Worm (Caenorhabditis elegans): ENCODE data around the gene Y105C5B.17.
A peak's percentile ranks its signal among the peaks of the same experiment; 100 is the strongest.

The Y105C5B.17 gene

ce11 chrIV:15994505-15994904 lies 31.6 kb downstream of the Y105C5B.17 start, which contains the start of gene Y105C5B.20:
TSS of gene Y105C5B.20 (minus strand) at chrIV:15994605.
- TF ChIP-seq ceh-31 (tag; optimal IDR thresholded peaks at IDR 0.05): no peak
- no peak for TF ChIP-seq mec-3 (tag; optimal IDR thresholded peaks at IDR 0.05; ENCODE audit: borderline replicate concordance)
- TF ChIP-seq K09A11.1 (tag; optimal IDR thresholded peaks at IDR 0.05; ENCODE audit: insufficient read depth): no peak
- no peak for TF ChIP-seq F13H6.1 (tag; optimal IDR thresholded peaks at IDR 0.05)
- TF ChIP-seq ceh-34 (tag; optimal IDR thresholded peaks at IDR 0.05): no peak
- no peak for TF ChIP-seq nhr-11 (tag; optimal IDR thresholded peaks at IDR 0.05)

DNA sequence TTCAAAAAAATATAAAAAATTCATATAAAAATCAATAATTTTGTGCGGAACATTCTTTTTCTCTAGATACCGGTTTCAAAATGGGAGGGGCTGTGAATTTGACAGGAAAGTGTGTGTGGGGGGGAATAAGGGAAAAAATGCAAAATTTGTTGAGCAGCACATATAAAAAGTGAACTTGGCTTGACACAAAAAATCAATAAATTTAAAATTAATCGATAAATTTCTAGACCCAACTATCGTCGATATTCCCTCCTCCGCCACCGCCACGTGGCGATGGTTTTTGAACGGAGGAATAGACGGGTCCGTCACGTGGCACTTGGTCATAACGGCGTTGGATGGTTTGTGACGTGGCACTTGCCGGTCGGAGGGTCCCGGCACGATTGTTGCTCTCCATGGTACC lies 35.0 kb downstream of the Y105C5B.17 start:
- TF ChIP-seq fkh-10 (GFP tag; optimal IDR thresholded peaks at IDR 0.05) (no peak), ceh-48 (tag; optimal IDR thresholded peaks at IDR 0.05) (peak; percentile 7)

ce11 chrIV:15999692-16000091 lies 36.8 kb downstream of the Y105C5B.17 start:
- TF ChIP-seq C08G9.2 (tag; optimal IDR thresholded peaks at IDR 0.05): no peak
- no peak for TF ChIP-seq ceh-22 (tag; optimal IDR thresholded peaks at IDR 0.05)
- no peak for TF ChIP-seq hlh-13 (GFP tag; optimal IDR thresholded peaks at IDR 0.05)
- no peak for TF ChIP-seq unc-55 (GFP tag; optimal IDR thresholded peaks at IDR 0.05)
- TF ChIP-seq elt-2 (tag; optimal IDR thresholded peaks at IDR 0.05): no peak
- no peak for TF ChIP-seq ceh-24 (tag; optimal IDR thresholded peaks at IDR 0.05)
- no peak for TF ChIP-seq che-1 (tag; optimal IDR thresholded peaks at IDR 0.05)
- no peak for TF ChIP-seq pag-3 (tag; optimal IDR thresholded peaks at IDR 0.05; ENCODE audit: borderline replicate concordance)
- no peak for TF ChIP-seq hlh-30 (tag; optimal IDR thresholded peaks at IDR 0.05; ENCODE audit: insufficient read depth)
- TF ChIP-seq gmeb-2 (tag; optimal IDR thresholded peaks at IDR 0.05): no peak

DNA sequence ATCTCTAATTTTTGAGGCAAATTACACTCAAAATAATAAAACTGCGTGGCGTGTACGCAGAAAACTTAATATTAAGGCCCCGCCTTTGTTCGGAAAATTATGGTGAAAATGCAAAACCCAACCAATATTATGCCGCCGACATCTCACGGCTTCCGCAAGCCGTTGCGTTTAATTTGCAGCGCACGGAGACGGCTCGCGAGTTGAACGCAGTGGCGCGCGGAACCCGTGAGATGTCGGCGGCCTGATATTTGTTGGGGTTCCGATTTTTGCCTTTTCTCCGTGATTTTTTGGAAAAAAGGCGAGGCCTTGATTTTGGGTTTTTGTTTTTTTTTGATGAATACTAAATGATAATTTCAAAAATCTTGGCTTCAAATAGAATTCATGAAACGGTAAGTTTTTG lies 38.2 kb downstream of the Y105C5B.17 start:
- TF ChIP-seq K02D7.2 (tag; optimal IDR thresholded peaks at IDR 0.05) (no peak), ceh-19 (GFP tag; optimal IDR thresholded peaks at IDR 0.05) (no peak), che-1 (tag; optimal IDR thresholded peaks at IDR 0.05) (no peak), ceh-45 (GFP tag; IDR thresholded peaks at IDR 0.05) (no peak)

DNA sequence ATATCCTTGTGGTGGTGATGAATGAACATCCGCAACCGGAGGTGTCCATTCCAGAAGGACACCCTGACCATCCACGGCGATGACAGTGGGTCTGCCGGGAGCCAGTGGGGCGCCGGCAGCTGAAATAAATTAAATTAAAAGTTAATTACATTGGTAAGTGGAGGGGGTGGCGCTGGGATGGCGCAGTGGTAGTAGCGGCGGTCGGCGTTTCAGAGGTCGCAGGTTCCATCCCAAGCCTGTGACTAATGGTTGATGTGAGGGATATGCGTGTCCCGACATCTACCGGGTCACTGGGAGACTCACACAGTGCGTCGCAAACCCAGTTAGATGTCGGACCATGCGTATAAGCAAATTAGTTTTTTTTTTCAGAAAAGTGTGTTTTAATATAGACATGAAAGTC lies 42.6 kb downstream of the Y105C5B.17 start:
- TF ChIP-seq sox-4 (tag; optimal IDR thresholded peaks at IDR 0.05) (no peak), che-1 (tag; optimal IDR thresholded peaks at IDR 0.05) (no peak), K09A11.1 (tag; optimal IDR thresholded peaks at IDR 0.05; ENCODE audit: insufficient read depth) (no peak), npax-4 (tag; optimal IDR thresholded peaks at IDR 0.05) (no peak), dmd-4 (tag; optimal IDR thresholded peaks at IDR 0.05; ENCODE audit: borderline replicate concordance) (no peak), unc-42 (tag; optimal IDR thresholded peaks at IDR 0.05) (no peak), ceh-18 (tag; optimal IDR thresholded peaks at IDR 0.05) (no peak), odd-2 (tag; optimal IDR thresholded peaks at IDR 0.05) (no peak), gmeb-2 (tag; optimal IDR thresholded peaks at IDR 0.05) (no peak), ttx-3 (tag; optimal IDR thresholded peaks at IDR 0.05) (no peak), unc-86 (tag; optimal IDR thresholded peaks at IDR 0.05) (no peak), ceh-9 (tag; optimal IDR thresholded peaks at IDR 0.05) (no peak), hlh-8 (tag; optimal IDR thresholded peaks at IDR 0.05) (no peak)

- no peak for TF ChIP-seq unc-3 (GFP tag; conservative IDR thresholded peaks at IDR 0.05)
- TF ChIP-seq unc-3 (tag; optimal IDR thresholded peaks at IDR 0.05): no peak
- TF ChIP-seq pha-2 (tag; optimal IDR thresholded peaks at IDR 0.05): no peak
- no peak for TF ChIP-seq hlh-15 (tag; optimal IDR thresholded peaks at IDR 0.05)
- TF ChIP-seq mec-3 (tag; optimal IDR thresholded peaks at IDR 0.05; ENCODE audit: borderline replicate concordance): no peak
These were observed 43.4 kb downstream of the Y105C5B.17 start for ce11 chrIV:16006267-16006666.
